Worm (Caenorhabditis elegans): ENCODE measurements around the gene ttbk-2.2.

DNA sequence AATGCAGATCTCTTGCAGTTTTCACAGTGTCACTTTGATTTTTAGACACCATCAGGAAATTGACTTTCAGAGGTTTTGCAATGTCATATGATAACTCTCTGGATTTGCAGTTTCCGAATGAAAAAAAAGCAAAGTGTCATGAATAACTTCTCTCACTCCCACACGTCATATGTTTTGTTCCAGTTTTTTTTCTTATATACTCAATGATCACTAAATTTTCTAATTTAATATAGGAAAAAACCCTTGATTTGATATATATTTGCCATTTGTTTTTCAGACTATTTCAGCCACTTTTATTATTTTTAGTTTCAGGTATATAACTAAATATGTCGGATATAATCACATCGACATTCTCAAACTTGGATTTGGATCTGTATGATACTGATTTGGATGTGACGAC, 29.3 kb downstream of the ttbk-2.2 start, which contains the start of gene C09B9.1:
- TF ChIP-seq skn-1 (tag; optimal IDR thresholded peaks at IDR 0.05): no peak
- TF ChIP-seq hlh-4 (tag; optimal IDR thresholded peaks at IDR 0.05): no peak

Measured in whole organism, L1 larva.